Worm (Caenorhabditis elegans): Measurements from ENCODE around the gene R05C11.4.

ce11 chrIV:2052337-2052736 lies 1.0 kb downstream of the R05C11.4 start:
- TF ChIP-seq ztf-11 (tag; optimal IDR thresholded peaks at IDR 0.05) (no peak), nhr-12 (tag; optimal IDR thresholded peaks at IDR 0.05) (no peak), fos-1 (tag; optimal IDR thresholded peaks at IDR 0.05) (no peak), elt-3 (tag; optimal IDR thresholded peaks at IDR 0.05) (no peak), blmp-1 (tag; optimal IDR thresholded peaks at IDR 0.05; ENCODE audit: insufficient read depth) (no peak), egl-27 (tag; optimal IDR thresholded peaks at IDR 0.05) (no peak), sma-3 (GFP tag; optimal IDR thresholded peaks at IDR 0.05) (no peak), dmd-4 (tag; optimal IDR thresholded peaks at IDR 0.05) (no peak)
